Fruit fly (Drosophila melanogaster): ENCODE results near the gene Smyd5.

Smyd5 gene

dm6 chr3R:21186606-21187393 is 31.8 kb downstream of the Smyd5 start (continued):
- TF ChIP-seq CG7271 (tag; optimal IDR thresholded peaks at IDR 0.05) (no peak), D19A (tag; optimal IDR thresholded peaks at IDR 0.05) (no peak), CrebB (tag; optimal IDR thresholded peaks at IDR 0.05) (no peak), CG17612 (GFP tag; IDR thresholded peaks at IDR 0.05) (no peak), gsb (GFP tag; IDR thresholded peaks at IDR 0.05) (no peak), eyg (GFP tag; optimal IDR thresholded peaks at IDR 0.05) (no peak), CG8281 (tag; optimal IDR thresholded peaks at IDR 0.05) (no peak), fru (optimal IDR thresholded peaks at IDR 0.05) (no peak), CG33557 (GFP tag; optimal IDR thresholded peaks at IDR 0.05) (peak; percentile 21), ftz-f1 (GFP tag; optimal IDR thresholded peaks at IDR 0.05) (peak; percentile 11), Hsf (GFP tag; optimal IDR thresholded peaks at IDR 0.05) (peak; percentile 18), scrt (GFP tag; optimal IDR thresholded peaks at IDR 0.05) (peak; percentile 61), CG13123 (GFP tag; optimal IDR thresholded peaks at IDR 0.05) (no peak), CG30020 (tag; optimal IDR thresholded peaks at IDR 0.05) (no peak), gcm (GFP tag; optimal IDR thresholded peaks at IDR 0.05) (no peak), CG7556 (GFP tag; optimal IDR thresholded peaks at IDR 0.05) (peak; percentile 64), odd (GFP tag; optimal IDR thresholded peaks at IDR 0.05) (no peak), PHDP (tag; optimal IDR thresholded peaks at IDR 0.05) (peak; percentile 27), eve (GFP tag; optimal IDR thresholded peaks at IDR 0.05) (peak in 1 of 2 experiments; percentile 55), CG7963 (GFP tag; IDR thresholded peaks at IDR 0.05; ENCODE audit: partially characterized antibody) (no peak), ems (GFP tag; optimal IDR thresholded peaks at IDR 0.05) (peak; percentile 32), chif (GFP tag; optimal IDR thresholded peaks at IDR 0.05) (peak in 1 of 2 experiments; percentile 27), grau (tag; optimal IDR thresholded peaks at IDR 0.05) (peak; percentile 17), Gsc (GFP tag; IDR thresholded peaks at IDR 0.05) (no peak), cad (GFP tag; optimal IDR thresholded peaks at IDR 0.05) (no peak), CG6683 (GFP tag; optimal IDR thresholded peaks at IDR 0.05) (no peak), pb (GFP tag; optimal IDR thresholded peaks at IDR 0.05) (no peak), Mad (GFP tag; optimal IDR thresholded peaks at IDR 0.05) (peak; percentile 29), CG16813 (GFP tag; IDR thresholded peaks at IDR 0.05; ENCODE audit: partially characterized antibody) (no peak), insv (GFP tag; optimal IDR thresholded peaks at IDR 0.05) (no peak), HmgD (GFP tag; optimal IDR thresholded peaks at IDR 0.05) (no peak), vfl (GFP tag; optimal IDR thresholded peaks at IDR 0.05) (no peak), luna (GFP tag; optimal IDR thresholded peaks at IDR 0.05) (no peak), da (GFP tag; optimal IDR thresholded peaks at IDR 0.05) (no peak), NFAT (GFP tag; IDR thresholded peaks at IDR 0.05) (no peak), BEAF-32 (GFP tag; optimal IDR thresholded peaks at IDR 0.05) (no peak), CG7745 (tag; optimal IDR thresholded peaks at IDR 0.05) (no peak), CG1603 (tag; optimal IDR thresholded peaks at IDR 0.05) (no peak), CG34422 (GFP tag; IDR thresholded peaks at IDR 0.05) (no peak), Xrp1 (GFP tag; IDR thresholded peaks at IDR 0.05) (no peak; the same call in 1 of the 2 replicates), Hmx (GFP tag; optimal IDR thresholded peaks at IDR 0.05) (no peak), pho (GFP tag; optimal IDR thresholded peaks at IDR 0.05) (peak; percentile 12), Lhr (GFP tag; optimal IDR thresholded peaks at IDR 0.05) (no peak), grn (GFP tag; optimal IDR thresholded peaks at IDR 0.05) (no peak), CG2116 (GFP tag; optimal IDR thresholded peaks at IDR 0.05) (no peak), slbo (GFP tag; IDR thresholded peaks at IDR 0.05) (no peak; the same call in none of the 2 replicates), CG9817 (tag; optimal IDR thresholded peaks at IDR 0.05) (no peak), zfh2 (GFP tag; optimal IDR thresholded peaks at IDR 0.05) (no peak), Med (GFP tag) (peak; percentile 39), sens-2 (GFP tag; IDR thresholded peaks at IDR 0.05) (no peak), gt (GFP tag; IDR thresholded peaks at IDR 0.05) (no peak)
